Fruit fly (Drosophila melanogaster): ENCODE measurements around the gene stc.

The stc gene

DNA sequence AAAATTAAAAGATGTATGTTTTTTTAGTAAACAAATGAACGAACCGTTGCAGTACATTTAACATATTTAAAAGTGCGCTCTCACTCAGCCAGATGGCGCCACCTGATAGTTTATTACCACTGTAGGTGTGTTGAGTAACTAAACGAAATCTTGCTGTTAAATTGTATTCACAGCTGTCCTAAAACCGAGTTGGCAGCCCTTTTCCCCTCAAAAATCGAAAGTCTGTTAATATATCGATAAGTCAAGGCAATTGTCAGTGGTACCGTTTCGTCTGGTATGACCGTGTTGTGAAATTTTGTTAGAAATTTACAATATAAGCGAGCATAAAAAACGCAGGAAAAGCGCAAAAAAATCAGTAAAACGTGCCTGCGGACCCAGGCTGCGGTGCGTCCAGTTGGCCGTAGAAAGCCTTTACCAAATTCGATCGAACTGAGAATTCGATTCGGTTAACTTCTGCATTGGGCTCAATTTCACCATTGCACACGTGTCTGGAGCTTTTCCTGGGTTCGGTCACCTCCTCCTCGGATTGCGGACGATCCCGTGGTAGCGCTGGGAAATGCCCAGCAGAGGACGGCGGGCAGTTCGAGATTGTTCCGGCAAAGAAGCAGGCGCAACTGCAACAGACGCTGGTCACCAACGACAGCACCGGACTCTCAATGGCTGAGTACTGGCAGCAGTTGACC lies at the start of gene stc (continued):
- TF ChIP-seq CG1529 (GFP tag; optimal IDR thresholded peaks at IDR 0.05) (no peak), CG9797 (GFP tag; optimal IDR thresholded peaks at IDR 0.05) (peak; percentile 95), CG12155 (GFP tag; optimal IDR thresholded peaks at IDR 0.05) (peak; percentile 18), Nf-YB (GFP tag; optimal IDR thresholded peaks at IDR 0.05) (peak; percentile 11), HmgD (GFP tag; optimal IDR thresholded peaks at IDR 0.05) (peak; percentile 82), dan (GFP tag; IDR thresholded peaks at IDR 0.05) (no peak), sim (GFP tag; IDR thresholded peaks at IDR 0.05) (no peak), CG42726 (GFP tag; IDR thresholded peaks at IDR 0.05; ENCODE audit: partially characterized antibody) (peak; percentile 80), Med (GFP tag) (peak; percentile 94), CG13775 (GFP tag; optimal IDR thresholded peaks at IDR 0.05) (peak; percentile 5), NFAT (GFP tag; IDR thresholded peaks at IDR 0.05) (peak; percentile 58; the same call in 1 of the 2 replicates), CG11504 (tag; optimal IDR thresholded peaks at IDR 0.05) (no peak), MTF-1 (GFP tag; optimal IDR thresholded peaks at IDR 0.05; ENCODE audit: borderline replicate concordance) (peak; percentile 65), vnd (GFP tag; IDR thresholded peaks at IDR 0.05; ENCODE audit: partially characterized antibody) (peak; percentile 28; the same call in 1 of the 3 replicates), eyg (GFP tag; optimal IDR thresholded peaks at IDR 0.05) (no peak), knrl (GFP tag; IDR thresholded peaks at IDR 0.05; ENCODE audit: partially characterized antibody) (peak; percentile 67), CG7357 (GFP tag; IDR thresholded peaks at IDR 0.05) (no peak), Xbp1 (GFP tag; optimal IDR thresholded peaks at IDR 0.05) (peak; percentile 68), ham (GFP tag; IDR thresholded peaks at IDR 0.05) (no peak), Dp (GFP tag; optimal IDR thresholded peaks at IDR 0.05) (peak; percentile 70), CoRest (tag; optimal IDR thresholded peaks at IDR 0.05) (peak; percentile 61), wdn (GFP tag; IDR thresholded peaks at IDR 0.05) (no peak), wek (GFP tag; optimal IDR thresholded peaks at IDR 0.05) (peak; percentile 20), CG11723 (GFP tag; optimal IDR thresholded peaks at IDR 0.05) (no peak), da (GFP tag; optimal IDR thresholded peaks at IDR 0.05) (peak; percentile 32), CG13287 (GFP tag; IDR thresholded peaks at IDR 0.05; ENCODE audit: partially characterized antibody) (peak; percentile 84), ci (GFP tag; IDR thresholded peaks at IDR 0.05) (peak; percentile 43; the same call in 1 of the 3 replicates), CG4617 (GFP tag; optimal IDR thresholded peaks at IDR 0.05; ENCODE audit: borderline replicate concordance) (peak; percentile 93), grn (GFP tag; optimal IDR thresholded peaks at IDR 0.05) (no peak), abd-A (tag; optimal IDR thresholded peaks at IDR 0.05) (no peak), Xrp1 (GFP tag; IDR thresholded peaks at IDR 0.05) (0 out of 2 replicates have a peak, but pooled peaks have one; percentile 28), hbn (GFP tag; IDR thresholded peaks at IDR 0.05; ENCODE audit: partially characterized antibody) (peak; percentile 70), sob (GFP tag; IDR thresholded peaks at IDR 0.05) (peak; percentile 33; the same call in 1 of the 2 replicates), CG9437 (GFP tag; optimal IDR thresholded peaks at IDR 0.05) (no peak), eve (GFP tag; optimal IDR thresholded peaks at IDR 0.05) (no peak), Bteb2 (GFP tag; optimal IDR thresholded peaks at IDR 0.05) (peak; percentile 44), CG15696 (tag; optimal IDR thresholded peaks at IDR 0.05) (peak; percentile 21), HLH4C (GFP tag; IDR thresholded peaks at IDR 0.05; ENCODE audit: partially characterized antibody) (peak; percentile 66), CG10209 (GFP tag; optimal IDR thresholded peaks at IDR 0.05) (peak; percentile 39), CG9817 (tag; optimal IDR thresholded peaks at IDR 0.05) (peak; percentile 35), lilli (GFP tag; optimal IDR thresholded peaks at IDR 0.05) (peak; percentile 68), NC2β (GFP tag; optimal IDR thresholded peaks at IDR 0.05) (peak; percentile 63), cad (GFP tag; optimal IDR thresholded peaks at IDR 0.05) (peak; percentile 10), bbx (GFP tag; IDR thresholded peaks at IDR 0.05; ENCODE audit: partially characterized antibody) (peak; percentile 85), CG4328 (GFP tag; optimal IDR thresholded peaks at IDR 0.05) (no peak), kay (GFP tag; optimal IDR thresholded peaks at IDR 0.05) (peak; percentile 14), CG10431 (GFP tag; optimal IDR thresholded peaks at IDR 0.05) (peak; percentile 29), Rfx (GFP tag; IDR thresholded peaks at IDR 0.05) (peak; percentile 70), yki (optimal IDR thresholded peaks at IDR 0.05) (no peak)

Data from whole organism, embryonic.